Fruit fly (Drosophila melanogaster): Measurements from ENCODE around the gene Femcoat.

The Femcoat gene

dm6 chrX:4205346-4206178, 37.1 kb downstream of the Femcoat start, which contains the start of gene Fas2 (continued):
- TF ChIP-seq CG15073 (GFP tag; optimal IDR thresholded peaks at IDR 0.05), result no peak
- no peak for TF ChIP-seq tx (GFP tag; optimal IDR thresholded peaks at IDR 0.05)
- no peak for TF ChIP-seq CG7963 (GFP tag; IDR thresholded peaks at IDR 0.05; ENCODE audit: partially characterized antibody)
- TF ChIP-seq CG30431 (GFP tag; optimal IDR thresholded peaks at IDR 0.05), result no peak
- peak; percentile 31; the same call in 1 of the 2 replicates for TF ChIP-seq Xrp1 (GFP tag; IDR thresholded peaks at IDR 0.05)
- TF ChIP-seq CG7556 (GFP tag; optimal IDR thresholded peaks at IDR 0.05), result no peak
- TF ChIP-seq CG11456 (GFP tag; IDR thresholded peaks at IDR 0.05), result 0 out of 3 replicates have a peak, but pooled peaks have one; percentile 61
- TF ChIP-seq cwo (GFP tag; optimal IDR thresholded peaks at IDR 0.05), result peak; percentile 49
- no peak for TF ChIP-seq Gug (GFP tag; IDR thresholded peaks at IDR 0.05)
- peak; percentile 47 for TF ChIP-seq CG2875 (GFP tag; optimal IDR thresholded peaks at IDR 0.05)
- TF ChIP-seq jing (GFP tag; optimal IDR thresholded peaks at IDR 0.05), result no peak
- TF ChIP-seq NC2β (GFP tag; optimal IDR thresholded peaks at IDR 0.05), result no peak
- peak; percentile 37 for TF ChIP-seq trem (tag; optimal IDR thresholded peaks at IDR 0.05)
- peak; percentile 63 for TF ChIP-seq BtbVII (GFP tag; optimal IDR thresholded peaks at IDR 0.05)
- no peak for TF ChIP-seq CG14965 (GFP tag; optimal IDR thresholded peaks at IDR 0.05; ENCODE audit: borderline replicate concordance)
- TF ChIP-seq CG4328 (GFP tag; optimal IDR thresholded peaks at IDR 0.05), result no peak
- peak; percentile 62 for TF ChIP-seq her (GFP tag; optimal IDR thresholded peaks at IDR 0.05)
- peak; percentile 55 for TF ChIP-seq salm (tag; optimal IDR thresholded peaks at IDR 0.05)
- no peak for TF ChIP-seq CG7745 (tag; optimal IDR thresholded peaks at IDR 0.05)
- peak; percentile 72 for TF ChIP-seq CG12071 (GFP tag; optimal IDR thresholded peaks at IDR 0.05)
- TF ChIP-seq CG34422 (GFP tag; IDR thresholded peaks at IDR 0.05), result no peak; the same call in 2 of the 3 replicates
- TF ChIP-seq CG4854 (GFP tag; optimal IDR thresholded peaks at IDR 0.05), result peak; percentile 16
- no peak for TF ChIP-seq CG11560 (tag; IDR thresholded peaks at IDR 0.05)
- TF ChIP-seq CG6765 (GFP tag; optimal IDR thresholded peaks at IDR 0.05), result peak; percentile 72
- 0 out of 3 replicates have a peak, but pooled peaks have one; percentile 32 for TF ChIP-seq CG14050 (GFP tag; IDR thresholded peaks at IDR 0.05)
- TF ChIP-seq HmgZ (tag; optimal IDR thresholded peaks at IDR 0.05), result peak; percentile 45
- TF ChIP-seq Dek (tag; optimal IDR thresholded peaks at IDR 0.05), result peak; percentile 16
- TF ChIP-seq Pdp1 (GFP tag; optimal IDR thresholded peaks at IDR 0.05), result peak in 1 of 2 experiments; percentile 45
- 0 out of 2 replicates have a peak, but pooled peaks have one; percentile 17 for TF ChIP-seq CG31224 (GFP tag; IDR thresholded peaks at IDR 0.05)
- TF ChIP-seq CG3407 (GFP tag; optimal IDR thresholded peaks at IDR 0.05), result peak; percentile 31
- TF ChIP-seq CG17328 (GFP tag; IDR thresholded peaks at IDR 0.05), result 0 out of 2 replicates have a peak, but pooled peaks have one; percentile 30
- peak; percentile 50 for TF ChIP-seq CG4707 (GFP tag; optimal IDR thresholded peaks at IDR 0.05)
- no peak for TF ChIP-seq corto (GFP tag; optimal IDR thresholded peaks at IDR 0.05)
- TF ChIP-seq Nf-YB (GFP tag; optimal IDR thresholded peaks at IDR 0.05), result peak; percentile 16
- 0 out of 3 replicates have a peak, but pooled peaks have one; percentile 56 for TF ChIP-seq CG2889 (GFP tag; IDR thresholded peaks at IDR 0.05)
- peak; percentile 74 for TF ChIP-seq CG6854 (GFP tag; optimal IDR thresholded peaks at IDR 0.05)
- TF ChIP-seq Max (GFP tag; optimal IDR thresholded peaks at IDR 0.05), result peak; percentile 12
- TF ChIP-seq chn (GFP tag; optimal IDR thresholded peaks at IDR 0.05), result peak; percentile 21
- TF ChIP-seq Vsx1 (GFP tag; optimal IDR thresholded peaks at IDR 0.05), result no peak
- TF ChIP-seq CG5245 (GFP tag; optimal IDR thresholded peaks at IDR 0.05), result peak; percentile 37
- TF ChIP-seq Camta (GFP tag; optimal IDR thresholded peaks at IDR 0.05), result peak; percentile 25
- TF ChIP-seq CG15479 (GFP tag; optimal IDR thresholded peaks at IDR 0.05), result no peak
- no peak for TF ChIP-seq CG8290 (GFP tag; optimal IDR thresholded peaks at IDR 0.05)
- TF ChIP-seq CG8290 (tag; optimal IDR thresholded peaks at IDR 0.05), result peak; percentile 11 to 84
- no peak for TF ChIP-seq CG15696 (tag; optimal IDR thresholded peaks at IDR 0.05)
- TF ChIP-seq aop (GFP tag; IDR thresholded peaks at IDR 0.05), result no peak
- peak; percentile 30; the same call in 1 of the 3 replicates for TF ChIP-seq z (GFP tag; IDR thresholded peaks at IDR 0.05)
- peak; percentile 45 for TF ChIP-seq CG1603 (tag; optimal IDR thresholded peaks at IDR 0.05)
